Worm (Caenorhabditis elegans) whole organism, early embryonic: ENCODE data around the gene lron-15.

Experiments
- B0310.2 ChIP-seq: sonication (generic microtip); optimal IDR thresholded peaks from 2 replicates; lab custom pipeline; 2016; ENCODE audit warnings: mild to moderate bottlenecking, missing genetic modification characterization, missing compliant biosample characterization
- F13C5.2 ChIP-seq: sonication (generic microtip); optimal IDR thresholded peaks from 2 replicates; lab custom pipeline; 2017; ENCODE audit warnings: mild to moderate bottlenecking, missing genetic modification characterization, inconsistent platforms, missing compliant biosample characterization
- aly-1 ChIP-seq: sonication (generic microtip); optimal IDR thresholded peaks from 2 replicates; lab custom pipeline; 2016; ENCODE audit warnings: missing genetic modification characterization, missing compliant biosample characterization
- ama-1 ChIP-seq: fragments of 150-350 bp; optimal IDR thresholded peaks from 2 replicates; lab custom pipeline; 2014
- ceh-13 ChIP-seq: fragments of 200-800 bp; sonication (Bioruptor generic); optimal IDR thresholded peaks from 2 replicates; lab custom pipeline; 2018; ENCODE audit warnings: mild to moderate bottlenecking, missing genetic modification characterization, missing compliant biosample characterization
- ceh-36 ChIP-seq: sonication (generic microtip); optimal IDR thresholded peaks from 2 replicates; lab custom pipeline; 2016; ENCODE audit warnings: missing genetic modification characterization, inconsistent platforms, missing compliant biosample characterization
- ets-7 ChIP-seq: sonication (generic microtip); optimal IDR thresholded peaks from 2 replicates; lab custom pipeline; 2016; ENCODE audit warnings: missing genotype, missing genetic modification characterization, missing compliant biosample characterization
- flt-1 ChIP-seq: fragments of 200-800 bp; sonication (Bioruptor generic); IDR thresholded peaks from 2 replicates; pipeline ENCODE4 v1.3.6; 2022; ENCODE audit warnings: missing genetic modification characterization, missing compliant biosample characterization
- hmbx-1 ChIP-seq: sonication (generic microtip); optimal IDR thresholded peaks from 2 replicates; lab custom pipeline; 2016; ENCODE audit warnings: mild to moderate bottlenecking, missing genetic modification characterization, missing compliant biosample characterization
- hmg-4 ChIP-seq: fragments of 200-800 bp; sonication (Bioruptor generic); optimal IDR thresholded peaks from 2 replicates; lab custom pipeline; 2018; ENCODE audit warnings: mild to moderate bottlenecking, missing genetic modification characterization, missing compliant biosample characterization
- hnd-1 ChIP-seq: sonication (generic microtip); optimal IDR thresholded peaks from 2 replicates; lab custom pipeline; 2016; ENCODE audit warnings: missing genetic modification characterization, missing compliant biosample characterization
- pes-1 ChIP-seq: fragments of 200-800 bp; sonication (Bioruptor generic); IDR thresholded peaks from 2 replicates; pipeline ENCODE4 v1.3.6; 2022; ENCODE audit warnings: missing genetic modification reagents, missing genetic modification characterization, missing compliant biosample characterization
- scrt-1 ChIP-seq: fragments of 200-800 bp; sonication (Bioruptor generic); IDR thresholded peaks from 2 replicates; pipeline ENCODE4 v1.3.6; 2022; ENCODE audit warnings: missing genetic modification characterization, missing compliant biosample characterization
- sea-1 ChIP-seq: fragments of 200-800 bp; sonication (Bioruptor generic); conservative IDR thresholded peaks from 2 replicates; pipeline ENCODE4 v1.3.6; 2022; ENCODE audit warnings: missing genetic modification characterization, missing compliant biosample characterization
- tbx-11 ChIP-seq: fragments of 200-800 bp; sonication (Bioruptor generic); IDR thresholded peaks from 2 replicates; pipeline ENCODE4 v1.3.6; 2022; ENCODE audit warnings: missing genetic modification characterization, missing compliant biosample characterization
- tbx-37 ChIP-seq: fragments of 200-800 bp; sonication (Bioruptor generic); conservative IDR thresholded peaks from 2 replicates; pipeline ENCODE4 v1.3.6; 2022; ENCODE audit warnings: missing genetic modification reagents, missing genetic modification characterization, missing compliant biosample characterization
- tra-4 ChIP-seq: sonication (generic microtip); optimal IDR thresholded peaks from 2 replicates; lab custom pipeline; 2017; ENCODE audit warnings: missing genetic modification characterization, missing compliant biosample characterization

Gene lron-15

DNA sequence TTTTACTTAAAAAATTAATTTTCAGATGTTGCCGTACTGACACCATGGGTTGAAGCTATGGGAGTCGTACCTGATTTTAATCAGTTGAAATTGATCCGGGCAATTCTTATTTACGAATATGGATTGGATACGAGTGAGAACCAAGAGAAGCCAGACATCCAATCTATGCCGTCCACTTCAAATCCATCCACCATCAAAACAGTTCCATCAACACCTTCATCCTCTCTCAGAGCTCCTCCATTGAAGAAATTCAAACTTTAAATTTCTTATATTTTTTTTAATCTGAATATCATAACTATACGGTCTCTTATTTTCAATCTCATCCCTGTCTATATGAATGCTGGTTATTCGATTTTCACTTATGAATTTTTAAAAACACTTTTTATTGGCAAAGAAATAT lies 14.2 kb upstream of the lron-15 start:
- TF ChIP-seq flt-1 (GFP tag; lab: Robert Waterston, UW), result no peak
- TF ChIP-seq B0310.2, result no peak

DNA sequence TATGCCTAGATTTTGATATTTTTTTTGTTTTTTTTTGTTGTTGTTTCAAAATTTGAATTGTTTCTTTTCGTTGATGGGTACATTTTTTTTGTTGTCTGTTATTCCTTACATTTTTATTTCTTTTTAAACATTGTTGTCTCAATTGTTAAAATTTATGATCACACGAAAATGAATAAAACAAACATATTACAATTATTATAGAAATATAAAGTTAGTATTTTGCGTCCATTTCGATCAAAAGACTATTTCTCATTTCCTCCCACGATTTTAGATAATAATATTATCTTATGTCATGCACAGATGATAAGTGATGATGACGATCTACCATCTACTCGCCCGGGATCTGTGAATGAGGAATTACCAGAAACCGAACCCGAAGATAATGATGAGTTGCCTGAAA lies 10.0 kb upstream of the lron-15 start, which contains the start of gene wrn-1:
Gene wrn-1, plus strand, starts transcription at position 301 of the 400 bp plus-strand sequence.
- TF ChIP-seq tra-4 (tag; lab: Kevin White, UChicago) (no peak), ets-7 (tag; lab: Kevin White, UChicago) (no peak), hmg-4 (GFP tag; lab: Kevin White, UChicago) (no peak), hnd-1 (tag; lab: Kevin White, UChicago) (no peak), aly-1 (tag; lab: Kevin White, UChicago) (no peak), F13C5.2 (tag; lab: Kevin White, UChicago) (no peak), pes-1 (GFP tag; lab: Robert Waterston, UW) (no peak), tbx-11 (no peak), flt-1 (GFP tag; lab: Robert Waterston, UW) (no peak), scrt-1 (GFP tag; lab: Robert Waterston, UW) (no peak), ceh-36 (tag; lab: Kevin White, UChicago) (no peak), sea-1 (GFP tag; lab: Robert Waterston, UW) (no peak), ama-1 (lab: Kevin White, UChicago) (no peak), tbx-37 (GFP tag; lab: Robert Waterston, UW) (no peak)

DNA sequence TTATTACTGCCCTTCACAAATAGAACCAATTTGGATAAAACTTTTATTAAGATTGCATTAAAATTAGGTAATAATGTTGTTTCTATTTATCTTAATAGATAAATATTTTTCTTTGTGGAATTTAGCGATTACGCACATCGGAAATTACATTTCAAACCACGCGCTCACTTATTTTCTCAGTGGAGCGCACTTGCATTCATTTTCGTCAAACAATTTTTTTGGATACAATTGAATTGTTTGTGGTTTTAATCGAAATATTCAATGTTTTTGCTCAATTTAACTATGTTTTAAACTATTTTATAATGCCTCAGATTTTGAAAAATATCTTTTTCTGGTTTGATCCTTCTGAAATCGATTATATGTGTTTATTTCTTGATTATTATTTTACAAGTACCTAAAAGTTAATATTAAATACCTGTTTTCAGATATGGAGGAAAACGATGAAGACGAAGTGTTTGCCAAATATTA lies 8.7 kb downstream of the lron-15 start, which contains the start of gene utp-20:
Gene utp-20, plus strand, starts transcription at position 418 of the 468 bp plus-strand sequence.
- TF ChIP-seq aly-1 (tag; lab: Kevin White, UChicago), result no peak
- TF ChIP-seq F13C5.2 (tag; lab: Kevin White, UChicago), result peak; percentile 5

DNA sequence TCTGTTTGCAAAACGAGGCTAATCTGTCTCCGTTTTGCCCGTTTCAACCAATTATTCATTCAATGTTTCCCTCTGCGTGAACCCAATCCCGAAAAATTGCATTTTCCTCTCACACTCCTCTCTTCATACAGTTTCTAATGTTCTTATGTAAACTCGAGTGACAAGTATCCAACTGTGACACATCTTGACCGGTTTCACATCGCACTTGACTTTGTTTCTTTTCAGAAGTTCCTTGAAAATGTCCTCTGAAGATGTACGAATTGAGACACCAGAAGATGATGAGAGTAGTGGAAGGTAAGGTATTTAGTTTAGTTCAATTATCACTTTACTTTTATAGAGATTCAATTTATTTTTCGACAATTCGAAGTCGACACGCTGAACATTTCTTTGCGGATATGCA lies 12.8 kb downstream of the lron-15 start, which contains the start of gene abcx-1:
Gene abcx-1, plus strand, starts transcription at position 224 of the 400 bp plus-strand sequence.
- TF ChIP-seq sea-1 (GFP tag; lab: Robert Waterston, UW) (no peak), pes-1 (GFP tag; lab: Robert Waterston, UW) (no peak), ceh-13 (GFP tag; lab: Kevin White, UChicago) (no peak), tbx-37 (GFP tag; lab: Robert Waterston, UW) (no peak), tra-4 (tag; lab: Kevin White, UChicago) (no peak), ama-1 (lab: Kevin White, UChicago) (no peak), hmg-4 (GFP tag; lab: Kevin White, UChicago) (no peak), ets-7 (tag; lab: Kevin White, UChicago) (no peak)

DNA sequence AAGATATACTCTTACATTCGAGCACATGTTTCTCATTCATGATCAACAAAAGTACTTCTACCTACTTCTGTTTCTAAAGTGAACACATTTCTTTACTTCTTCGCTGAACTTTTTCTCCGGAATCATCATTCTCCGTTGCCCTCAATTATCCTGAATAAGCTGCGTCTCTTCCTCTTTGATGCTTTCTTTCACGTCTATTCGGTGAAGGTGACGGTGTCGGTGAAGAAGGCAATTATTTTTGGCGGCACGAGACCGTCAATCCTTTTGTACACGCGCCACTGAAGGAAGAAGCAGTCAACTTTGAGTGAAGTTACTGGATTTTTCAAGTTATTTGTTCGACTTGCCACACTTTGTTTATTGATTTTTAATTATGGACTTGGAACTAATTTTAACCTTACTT lies 13.2 kb downstream of the lron-15 start, which contains the start of gene abch-1:
Gene abch-1, minus strand, starts transcription at position 101 of the 400 bp plus-strand sequence.
- TF ChIP-seq tbx-11 (no peak), scrt-1 (GFP tag; lab: Robert Waterston, UW) (no peak), hnd-1 (tag; lab: Kevin White, UChicago) (no peak), aly-1 (tag; lab: Kevin White, UChicago) (no peak), hmg-4 (GFP tag; lab: Kevin White, UChicago) (no peak), B0310.2 (no peak), ama-1 (lab: Kevin White, UChicago) (no peak), ceh-36 (tag; lab: Kevin White, UChicago) (no peak), hmbx-1 (tag; lab: Kevin White, UChicago) (no peak), tra-4 (tag; lab: Kevin White, UChicago) (no peak), pes-1 (GFP tag; lab: Robert Waterston, UW) (no peak)

DNA sequence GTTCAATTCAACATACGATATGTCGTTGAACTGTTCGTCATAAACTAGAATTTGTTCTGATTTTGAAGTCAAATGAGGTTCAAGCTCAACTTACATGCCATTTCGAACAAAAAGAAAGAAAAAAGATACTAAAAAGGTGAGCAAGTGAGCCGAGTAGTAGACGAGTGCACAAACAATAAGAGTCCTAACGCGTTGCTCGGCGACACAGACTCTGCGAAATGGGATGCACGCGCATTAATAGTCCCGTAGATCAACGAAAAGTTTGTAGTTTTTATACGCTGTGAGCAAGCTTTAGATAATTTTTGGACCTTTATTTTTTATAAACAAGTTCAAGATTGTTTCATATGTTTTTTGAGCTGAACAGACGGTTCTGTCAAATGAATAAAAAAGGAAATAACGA lies 16.1 kb downstream of the lron-15 start, which contains the start of gene C56E6.4:
Gene C56E6.4, minus strand, starts transcription at position 101 of the 400 bp plus-strand sequence.
- TF ChIP-seq tbx-11, result no peak

DNA sequence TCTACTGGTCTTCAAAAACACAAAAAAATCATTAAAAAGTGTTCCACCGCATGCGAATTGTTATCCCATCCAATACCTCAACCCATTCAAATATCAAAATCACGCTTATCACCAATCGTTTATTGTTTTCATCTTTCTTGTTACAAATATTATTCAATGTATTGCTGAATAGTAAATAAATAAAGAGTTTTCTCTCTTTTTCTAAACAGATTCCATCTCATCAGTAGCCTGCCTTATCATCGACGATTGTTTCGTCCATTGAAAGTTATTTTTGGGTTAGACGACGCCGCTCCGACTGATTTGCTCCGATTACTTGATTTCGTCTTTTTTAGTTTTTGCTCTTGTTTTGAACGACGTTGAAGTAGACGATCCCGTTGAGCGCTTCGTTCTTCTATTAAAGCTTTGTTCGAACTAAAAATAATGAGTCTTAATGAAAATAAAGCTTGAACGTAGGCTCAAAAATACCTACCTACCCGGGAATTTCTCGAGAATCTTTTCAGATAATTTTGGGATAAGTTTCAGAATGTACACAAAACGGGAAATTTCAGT lies 18.5 kb downstream of the lron-15 start:
- TF ChIP-seq hmbx-1 (tag; lab: Kevin White, UChicago) (no peak), B0310.2 (no peak), hnd-1 (tag; lab: Kevin White, UChicago) (no peak), aly-1 (tag; lab: Kevin White, UChicago) (no peak), ceh-13 (GFP tag; lab: Kevin White, UChicago) (no peak), sea-1 (GFP tag; lab: Robert Waterston, UW) (no peak), tbx-37 (GFP tag; lab: Robert Waterston, UW) (no peak), ama-1 (lab: Kevin White, UChicago) (no peak), F13C5.2 (tag; lab: Kevin White, UChicago) (no peak), tbx-11 (no peak), pes-1 (GFP tag; lab: Robert Waterston, UW) (no peak), hmg-4 (GFP tag; lab: Kevin White, UChicago) (no peak), tra-4 (tag; lab: Kevin White, UChicago) (no peak), ets-7 (tag; lab: Kevin White, UChicago) (no peak), flt-1 (GFP tag; lab: Robert Waterston, UW) (no peak), ceh-36 (tag; lab: Kevin White, UChicago) (no peak), scrt-1 (GFP tag; lab: Robert Waterston, UW) (no peak)

DNA sequence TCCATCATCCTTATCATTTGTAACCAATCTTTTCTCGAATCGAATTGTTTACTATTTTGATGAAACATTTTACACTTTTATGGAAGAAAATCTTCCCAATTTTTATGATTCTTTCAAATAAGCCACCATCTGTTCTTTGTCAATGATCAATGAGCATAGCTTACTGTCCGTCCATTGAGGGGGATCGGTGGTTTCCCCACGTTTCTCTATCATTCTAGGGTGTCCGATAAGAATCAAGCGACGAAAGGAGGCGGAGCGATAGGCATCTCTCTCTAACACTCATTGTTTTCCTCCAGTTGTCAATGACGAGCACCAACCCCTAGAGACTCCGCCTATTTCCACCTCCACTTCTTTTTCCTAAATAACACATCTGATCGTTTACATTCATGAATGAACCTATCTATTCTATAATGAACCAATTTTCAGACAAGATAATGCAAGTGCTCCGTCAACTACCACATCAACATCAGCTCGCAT lies 20.2 kb downstream of the lron-15 start, which contains the start of gene C56E6.2:
Gene C56E6.2, plus strand, starts transcription at position 427 of the 477 bp plus-strand sequence.
- no peak for TF ChIP-seq ceh-13 (GFP tag; lab: Kevin White, UChicago)
- TF ChIP-seq hmg-4 (GFP tag; lab: Kevin White, UChicago), result no peak
- no peak for TF ChIP-seq pes-1 (GFP tag; lab: Robert Waterston, UW)
- no peak for TF ChIP-seq aly-1 (tag; lab: Kevin White, UChicago)
- TF ChIP-seq sea-1 (GFP tag; lab: Robert Waterston, UW), result no peak
- TF ChIP-seq tbx-11, result no peak
- no peak for TF ChIP-seq F13C5.2 (tag; lab: Kevin White, UChicago)
- TF ChIP-seq tbx-37 (GFP tag; lab: Robert Waterston, UW), result no peak
- no peak for TF ChIP-seq tra-4 (tag; lab: Kevin White, UChicago)
- no peak for TF ChIP-seq scrt-1 (GFP tag; lab: Robert Waterston, UW)
- TF ChIP-seq hnd-1 (tag; lab: Kevin White, UChicago), result no peak
- no peak for TF ChIP-seq flt-1 (GFP tag; lab: Robert Waterston, UW)
